Worm (Caenorhabditis elegans) whole organism, L1 larva: ENCODE measurements around the gene B0334.20.

Experiments
- C34B4.2 ChIP-seq: sonication (generic microtip); optimal IDR thresholded peaks from 2 replicates; lab custom pipeline; 2017; ENCODE audit warnings: mild to moderate bottlenecking, missing genetic modification characterization, missing compliant biosample characterization
- aly-2 ChIP-seq: fragments of 150-350 bp; optimal IDR thresholded peaks from 2 replicates; lab custom pipeline; 2014; ENCODE audit warnings: missing biosample characterization, missing genetic modification characterization
- elt-3 ChIP-seq, 6 experiments: fragments of 150-350 bp in 1 of 6; sonication (generic microtip); optimal IDR thresholded peaks; 2 replicates each; lab custom pipeline; 2017 to 2018; ENCODE audit warnings: missing biosample characterization in 6 of 6, missing genetic modification characterization in 6 of 6, inconsistent platforms in 1 of 6
- jun-1 ChIP-seq: fragments of 150-350 bp; optimal IDR thresholded peaks from 2 replicates; lab custom pipeline; 2014; ENCODE audit warnings: missing biosample characterization, missing genetic modification reagents, missing genetic modification characterization
- mdl-1 ChIP-seq, 2 experiments: fragments of 150-350 bp; optimal IDR thresholded peaks; 2 replicates each; lab custom pipeline; 2014 to 2017; ENCODE audit warnings: missing biosample characterization in 2 of 2, missing genetic modification characterization in 2 of 2, inconsistent platforms in 1 of 2
- mep-1 ChIP-seq: fragments of 150-350 bp; optimal IDR thresholded peaks from 2 replicates; lab custom pipeline; 2014; ENCODE audit warnings: missing biosample characterization, missing genetic modification characterization
- sptf-1 ChIP-seq: fragments of 150-350 bp; optimal IDR thresholded peaks from 2 replicates; lab custom pipeline; 2014; ENCODE audit warnings: missing biosample characterization, missing genetic modification characterization

- TF ChIP-seq mdl-1 (tag; optimal IDR thresholded peaks at IDR 0.05; lab: Kevin White, UChicago) (no peak), mep-1 (no peak), sptf-1 (tag; lab: Kevin White, UChicago) (no peak), aly-2 (no peak), elt-3 (tag; optimal IDR thresholded peaks at IDR 0.05; lab: Kevin White, UChicago) (no peak), jun-1 (no peak), C34B4.2 (tag; lab: Kevin White, UChicago) (no peak)
These were observed 4.5 kb downstream of the B0334.20 start for ce11 chrII:11495806-11496205.
